Fruit fly (Drosophila melanogaster): ENCODE results near the gene CG43168.

DNA sequence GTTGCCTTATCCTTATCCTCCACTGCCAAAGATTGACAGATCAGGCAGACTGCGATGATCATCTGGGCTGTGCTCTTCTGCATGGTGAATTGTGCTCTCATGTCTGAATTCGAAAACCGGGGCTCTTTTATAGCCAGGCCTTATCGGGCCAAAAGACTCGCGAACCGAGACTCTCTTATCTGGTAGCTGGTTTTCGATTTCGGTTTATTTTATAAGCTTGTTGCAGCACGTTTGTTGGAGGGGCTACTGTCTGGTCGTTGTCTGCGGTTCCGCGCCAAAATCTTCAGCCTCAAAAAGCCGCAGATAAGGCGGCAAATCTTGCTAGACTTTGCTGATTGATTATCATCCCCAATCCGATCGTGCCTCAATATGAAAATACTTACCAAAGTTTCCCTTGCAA lies 16.9 kb upstream of the CG43168 start, which contains the start of gene CG10163:
- TF ChIP-seq cnc (optimal IDR thresholded peaks at IDR 0.05) (no peak), CG5204 (GFP tag; optimal IDR thresholded peaks at IDR 0.05) (no peak), pad (GFP tag; optimal IDR thresholded peaks at IDR 0.05) (no peak), ovo (GFP tag; optimal IDR thresholded peaks at IDR 0.05) (no peak), Hr96 (GFP tag; optimal IDR thresholded peaks at IDR 0.05) (no peak), cic (GFP tag; optimal IDR thresholded peaks at IDR 0.05) (no peak), CG7101 (tag; optimal IDR thresholded peaks at IDR 0.05) (no peak), CG11617 (GFP tag; optimal IDR thresholded peaks at IDR 0.05) (no peak), CG1620 (GFP tag; optimal IDR thresholded peaks at IDR 0.05) (no peak), CG14711 (tag; optimal IDR thresholded peaks at IDR 0.05) (no peak), CG12768 (GFP tag; optimal IDR thresholded peaks at IDR 0.05) (no peak)

Data from whole organism, adult.